Worm (Caenorhabditis elegans) whole organism, young adult: Measurements from ENCODE around the gene Y62E10A.13.

Experiments used
- B0035.1 ChIP-seq: sonication (generic microtip); optimal IDR thresholded peaks from 2 replicates; lab custom pipeline; 2016; ENCODE audit warnings: missing genetic modification characterization, mild to moderate bottlenecking, missing compliant biosample characterization, missing genotype, missing genetic modification reagents
- B0261.1 ChIP-seq: sonication (generic microtip); optimal IDR thresholded peaks from 2 replicates; lab custom pipeline; 2016; ENCODE audit warnings: mild to moderate bottlenecking, missing genetic modification characterization, moderate library complexity, missing compliant biosample characterization
- B0336.3 ChIP-seq: fragments of 200-800 bp; sonication (Bioruptor generic); IDR thresholded peaks from 2 replicates; pipeline ENCODE4 v1.3.6; 2022; ENCODE audit warnings: missing genetic modification characterization, missing compliant biosample characterization
- C06A6.2 ChIP-seq: fragments of 200-800 bp; sonication (Bioruptor generic); conservative IDR thresholded peaks from 2 replicates; pipeline ENCODE4 v1.3.6; 2022; ENCODE audit warnings: missing genetic modification characterization, missing compliant biosample characterization
- F10E7.11 ChIP-seq: sonication (generic microtip); optimal IDR thresholded peaks from 2 replicates; lab custom pipeline; 2017; ENCODE audit warnings: mild to moderate bottlenecking, missing genetic modification characterization, moderate library complexity, missing compliant biosample characterization
- F23B12.7 ChIP-seq: sonication (generic microtip); optimal IDR thresholded peaks from 2 replicates; lab custom pipeline; 2017; ENCODE audit warnings: missing genetic modification characterization, mild to moderate bottlenecking, missing compliant biosample characterization, antibody characterized with exemption, moderate library complexity; ENCODE audit not compliant: insufficient read depth
- F33H1.4 ChIP-seq: fragments of 200-800 bp; sonication (Bioruptor generic); IDR thresholded peaks from 2 replicates; pipeline ENCODE4 v1.3.6; 2022; ENCODE audit warnings: missing genetic modification reagents, missing genetic modification characterization, missing compliant biosample characterization
- F57C9.4 ChIP-seq: sonication (generic microtip); optimal IDR thresholded peaks from 2 replicates; lab custom pipeline; 2017; ENCODE audit warnings: mild to moderate bottlenecking, missing genetic modification characterization, missing compliant biosample characterization
- T07F8.4 ChIP-seq: sonication (generic microtip); optimal IDR thresholded peaks from 2 replicates; lab custom pipeline; 2016; ENCODE audit warnings: mild to moderate bottlenecking, missing genetic modification characterization, moderate library complexity, missing compliant biosample characterization
- Y67H2A.10 ChIP-seq: fragments of 200-800 bp; sonication (Bioruptor generic); conservative IDR thresholded peaks from 2 replicates; pipeline ENCODE4 v1.3.6; 2022; ENCODE audit warnings: missing genetic modification reagents, missing genetic modification characterization, missing compliant biosample characterization
- Y95B8A.8 ChIP-seq: fragments of 200-800 bp; sonication (Bioruptor generic); IDR thresholded peaks from 2 replicates; pipeline ENCODE4 v1.3.6; 2022; ENCODE audit warnings: missing genetic modification reagents, missing genetic modification characterization, missing compliant biosample characterization
- ZK185.1 ChIP-seq: sonication (generic microtip); optimal IDR thresholded peaks from 2 replicates; lab custom pipeline; 2016; ENCODE audit warnings: mild to moderate bottlenecking, missing genetic modification characterization, missing compliant biosample characterization; ENCODE audit not compliant: poor library complexity, severe bottlenecking
- bed-1 ChIP-seq: fragments of 200-800 bp; sonication (Bioruptor generic); IDR thresholded peaks from 2 replicates; pipeline ENCODE4 v1.3.6; 2022; ENCODE audit warnings: missing genetic modification reagents, missing genetic modification characterization, missing compliant biosample characterization
- ceh-27 ChIP-seq: fragments of 200-800 bp; sonication (Bioruptor generic); optimal IDR thresholded peaks from 2 replicates; lab custom pipeline; 2018; ENCODE audit warnings: mild to moderate bottlenecking, missing genetic modification characterization, moderate library complexity, missing compliant biosample characterization
- ceh-79 ChIP-seq: sonication (generic microtip); optimal IDR thresholded peaks from 2 replicates; lab custom pipeline; 2017; ENCODE audit warnings: mild to moderate bottlenecking, missing genetic modification characterization, missing compliant biosample characterization
- chd-7 ChIP-seq: sonication (generic microtip); optimal IDR thresholded peaks from 2 replicates; lab custom pipeline; 2016; ENCODE audit warnings: mild to moderate bottlenecking, missing genetic modification characterization, moderate library complexity, missing compliant biosample characterization
- hrde-1 ChIP-seq: sonication (generic microtip); optimal IDR thresholded peaks from 2 replicates; lab custom pipeline; 2016; ENCODE audit warnings: missing genetic modification characterization, mild to moderate bottlenecking, missing compliant biosample characterization, moderate library complexity, missing genotype, missing genetic modification reagents, borderline replicate concordance
- let-607 ChIP-seq, 2 experiments: fragments of 200-800 bp in 1 of 2; sonication (Bioruptor generic) in 1 of 2; sonication (generic microtip) in 1 of 2; optimal IDR thresholded peaks; 2 replicates each; lab custom pipeline; 2016 to 2018; ENCODE audit warnings: mild to moderate bottlenecking in 2 of 2, missing compliant biosample characterization in 2 of 2, missing genetic modification characterization in 2 of 2, moderate library complexity in 2 of 2, missing genotype in 1 of 2
- lin-40 ChIP-seq: sonication (generic microtip); optimal IDR thresholded peaks from 2 replicates; lab custom pipeline; 2016; ENCODE audit warnings: missing genetic modification characterization, mild to moderate bottlenecking, missing compliant biosample characterization, missing genotype, missing genetic modification reagents
- lin-54 ChIP-seq: fragments of 200-800 bp; sonication (Bioruptor generic); optimal IDR thresholded peaks from 2 replicates; lab custom pipeline; 2018; ENCODE audit warnings: mild to moderate bottlenecking, missing genetic modification characterization, missing compliant biosample characterization
- lsl-1 ChIP-seq: fragments of 200-800 bp; sonication (Bioruptor generic); optimal IDR thresholded peaks from 2 replicates; lab custom pipeline; 2018; ENCODE audit warnings: mild to moderate bottlenecking, missing genetic modification characterization, moderate library complexity, missing compliant biosample characterization
- madf-10 ChIP-seq: sonication (generic microtip); optimal IDR thresholded peaks from 2 replicates; lab custom pipeline; 2016; ENCODE audit warnings: mild to moderate bottlenecking, missing genetic modification characterization, missing compliant biosample characterization
- madf-3 ChIP-seq: fragments of 200-800 bp; sonication (Bioruptor generic); IDR thresholded peaks from 2 replicates; pipeline ENCODE4 v1.3.6; 2022; ENCODE audit warnings: missing genetic modification reagents, missing genetic modification characterization, missing compliant biosample characterization
- madf-6 ChIP-seq: fragments of 200-800 bp; sonication (Bioruptor generic); IDR thresholded peaks from 2 replicates; pipeline ENCODE4 v1.3.6; 2022; ENCODE audit warnings: missing genetic modification reagents, missing genetic modification characterization, missing compliant biosample characterization
- mcd-1 ChIP-seq: fragments of 200-800 bp; sonication (Bioruptor generic); IDR thresholded peaks from 2 replicates; pipeline ENCODE4 v1.3.6; 2022; ENCODE audit warnings: missing genetic modification reagents, missing genetic modification characterization, missing compliant biosample characterization
- mes-4 ChIP-seq: sonication (generic microtip); optimal IDR thresholded peaks from 2 replicates; lab custom pipeline; 2016; ENCODE audit warnings: missing genotype, missing genetic modification characterization, missing compliant biosample characterization
- nfya-1 ChIP-seq: sonication (generic microtip); optimal IDR thresholded peaks from 2 replicates; lab custom pipeline; 2017; ENCODE audit warnings: antibody characterized with exemption, missing compliant biosample characterization, missing genetic modification characterization, borderline replicate concordance; ENCODE audit not compliant: insufficient read depth
- nfyb-1 ChIP-seq: fragments of 200-800 bp; sonication (Bioruptor generic); IDR thresholded peaks from 2 replicates; pipeline ENCODE4 v1.3.6; 2022; ENCODE audit warnings: missing genetic modification reagents, missing genetic modification characterization, missing compliant biosample characterization
- nhr-80 ChIP-seq: sonication (generic microtip); optimal IDR thresholded peaks from 2 replicates; lab custom pipeline; 2016; ENCODE audit warnings: missing genetic modification characterization, missing compliant biosample characterization
- pha-4 ChIP-seq: fragments of 150-350 bp; sonication (generic microtip); optimal IDR thresholded peaks from 2 replicates; lab custom pipeline; 2014; ENCODE audit warnings: missing biosample characterization, missing genetic modification reagents, missing genetic modification characterization
- rcor-1 ChIP-seq: fragments of 200-800 bp; sonication (Bioruptor generic); IDR thresholded peaks from 2 replicates; pipeline ENCODE4 v1.3.6; 2022; ENCODE audit warnings: missing genetic modification reagents, missing genetic modification characterization, missing compliant biosample characterization
- repo-1 ChIP-seq: sonication (generic microtip); optimal IDR thresholded peaks from 2 replicates; lab custom pipeline; 2017; ENCODE audit warnings: mild to moderate bottlenecking, missing genetic modification characterization, missing compliant biosample characterization
- sdz-38 ChIP-seq: sonication (generic microtip); optimal IDR thresholded peaks from 2 replicates; lab custom pipeline; 2016; ENCODE audit warnings: missing genotype, missing genetic modification characterization, missing compliant biosample characterization
- snpc-1.1 ChIP-seq: sonication (generic microtip); optimal IDR thresholded peaks from 2 replicates; lab custom pipeline; 2017; ENCODE audit warnings: missing genetic modification characterization, mild to moderate bottlenecking, missing compliant biosample characterization, antibody characterized with exemption, moderate library complexity, missing genotype, missing genetic modification reagents; ENCODE audit not compliant: insufficient read depth
- snpc-4 ChIP-seq, 5 experiments: fragments of 150-350 bp in 1 of 5; sonication (generic microtip) in 4 of 5; optimal IDR thresholded peaks; 2 replicates each; lab custom pipeline; 2014 to 2018; ENCODE audit warnings: missing genetic modification characterization in 5 of 5, missing biosample characterization in 3 of 5, antibody characterized with exemption in 2 of 5, mild to moderate bottlenecking in 2 of 5, missing compliant biosample characterization in 2 of 5, missing genotype in 2 of 5, moderate library complexity in 2 of 5, missing genetic modification reagents in 1 of 5
- tlf-1 ChIP-seq: fragments of 200-800 bp; sonication (Bioruptor generic); optimal IDR thresholded peaks from 2 replicates; lab custom pipeline; 2018; ENCODE audit warnings: mild to moderate bottlenecking, missing genetic modification characterization, missing compliant biosample characterization
- unc-130 ChIP-seq: sonication (generic microtip); optimal IDR thresholded peaks from 2 replicates; lab custom pipeline; 2016; ENCODE audit warnings: missing genetic modification reagents, missing genetic modification characterization, missing compliant biosample characterization
- zfh-2 ChIP-seq: fragments of 200-800 bp; sonication (Bioruptor generic); conservative IDR thresholded peaks from 2 replicates; pipeline ENCODE4 v1.3.6; 2022; ENCODE audit warnings: missing genetic modification reagents, missing genetic modification characterization, missing compliant biosample characterization
- ztf-18 ChIP-seq: sonication (generic microtip); optimal IDR thresholded peaks from 2 replicates; lab custom pipeline; 2016; ENCODE audit warnings: missing genotype, mild to moderate bottlenecking, missing genetic modification characterization, missing compliant biosample characterization
- ztf-26 ChIP-seq: sonication (generic microtip); optimal IDR thresholded peaks from 2 replicates; lab custom pipeline; 2017; ENCODE audit warnings: missing genetic modification characterization, missing compliant biosample characterization
- ztf-28 ChIP-seq: fragments of 200-800 bp; sonication (Bioruptor generic); IDR thresholded peaks from 2 replicates; pipeline ENCODE4 v1.3.6; 2022; ENCODE audit warnings: missing genetic modification reagents, missing genetic modification characterization, missing compliant biosample characterization

Y62E10A.13 gene

ce11 chrIV:13371699-13372098, 27.2 kb downstream of the Y62E10A.13 start, which contains the start of gene Y62E10A.6:
Gene Y62E10A.6 (plus strand): TSS chrIV:13371999.
- peak; percentile 6 for TF ChIP-seq lsl-1 (GFP tag; lab: Kevin White, UChicago)
- TF ChIP-seq mcd-1 (GFP tag; lab: Robert Waterston, UW), result no peak
- peak; percentile 14 for TF ChIP-seq ztf-18 (tag; lab: Kevin White, UChicago)

- TF ChIP-seq sdz-38 (no peak), snpc-4 (GFP tag; optimal IDR thresholded peaks at IDR 0.05; lab: Kevin White, UChicago) (no peak), snpc-4 (tag; optimal IDR thresholded peaks at IDR 0.05; lab: Kevin White, UChicago) (peak in 1 of 4 experiments; percentile 3), F23B12.7 (tag; lab: Kevin White, UChicago) (peak; percentile 27), F33H1.4 (GFP tag; lab: Robert Waterston, UW) (peak; percentile 79), B0261.1 (tag; lab: Kevin White, UChicago) (no peak), madf-6 (GFP tag; lab: Robert Waterston, UW) (peak; percentile 12; the same call in 1 of the 2 replicates), repo-1 (tag; lab: Kevin White, UChicago) (no peak)
- TF ChIP-seq, all 124 proteins: peak for 4
Observed at ce11 chrIV:13370235-13370739, 28.6 kb downstream of the Y62E10A.13 start, which contains the start of the genes rla-2, popl-7 and Y62E10A.24. Gene rla-2 (minus strand): TSS chrIV:13370285. Gene popl-7 (plus strand): TSS chrIV:13370689. Gene Y62E10A.24 (plus strand): TSS chrIV:13370710.

DNA sequence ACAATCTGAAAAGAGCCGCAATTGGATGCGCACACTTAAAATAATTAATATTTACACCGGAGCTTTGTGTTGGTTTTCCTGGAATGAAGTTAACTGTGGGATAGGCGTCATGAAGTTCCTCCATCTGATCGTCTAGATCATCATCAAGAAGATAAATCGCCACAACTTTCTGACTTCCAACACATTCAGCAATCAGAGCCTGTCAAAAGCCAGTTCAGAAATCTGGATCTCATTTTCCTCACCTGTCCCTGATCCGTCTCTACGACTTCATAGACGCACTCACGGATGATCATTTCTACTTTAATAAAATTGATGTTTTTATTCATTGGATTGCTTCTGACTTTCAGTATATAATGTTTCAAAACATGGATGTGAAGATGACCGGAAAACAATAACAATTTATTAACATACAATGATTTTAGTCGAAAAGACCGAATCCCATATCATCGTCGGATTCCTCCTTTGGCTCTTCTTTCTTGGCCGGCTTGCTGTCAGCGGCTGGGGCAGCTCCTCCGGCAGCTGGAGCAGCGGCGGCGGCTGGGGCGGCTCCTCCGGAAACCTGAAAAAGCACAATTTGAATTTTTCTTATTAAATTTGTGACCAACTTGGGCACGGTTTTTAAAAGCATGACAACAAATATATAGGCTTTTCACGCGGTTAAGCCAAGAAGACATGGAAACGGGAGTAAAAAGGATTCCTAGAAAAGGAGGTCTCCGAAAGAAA, 29.6 kb downstream of the Y62E10A.13 start, which contains the start of gene agt-1:
Gene agt-1, minus strand, starts transcription at position 293 of the 723 bp plus-strand sequence.
- TF ChIP-seq B0035.1, result no peak
- TF ChIP-seq ztf-28 (GFP tag; lab: Robert Waterston, UW), result no peak
- TF ChIP-seq hrde-1 (tag; lab: Kevin White, UChicago), result peak; percentile 33
- TF ChIP-seq zfh-2 (GFP tag; lab: Robert Waterston, UW), result peak; percentile 84
- TF ChIP-seq pha-4 (tag; lab: Kevin White, UChicago), result no peak
- TF ChIP-seq nhr-80 (tag; lab: Kevin White, UChicago), result no peak
- TF ChIP-seq lin-40 (tag; lab: Kevin White, UChicago), result no peak
- TF ChIP-seq B0336.3, result peak; percentile 68
- TF ChIP-seq F10E7.11 (tag; lab: Kevin White, UChicago), result no peak
- no peak for TF ChIP-seq B0261.1 (tag; lab: Kevin White, UChicago)
- no peak for TF ChIP-seq let-607 (tag; optimal IDR thresholded peaks at IDR 0.05; lab: Kevin White, UChicago)
- TF ChIP-seq rcor-1 (GFP tag; lab: Robert Waterston, UW), result peak; percentile 64
- TF ChIP-seq nfyb-1 (GFP tag; lab: Robert Waterston, UW), result no peak
- no peak for TF ChIP-seq ceh-27
- TF ChIP-seq mes-4 (tag; lab: Kevin White, UChicago), result no peak
- peak; percentile 31 for TF ChIP-seq chd-7
- TF ChIP-seq nfya-1 (tag; lab: Kevin White, UChicago), result no peak
- TF ChIP-seq bed-1 (GFP tag; lab: Robert Waterston, UW), result no peak
- no peak for TF ChIP-seq C06A6.2
- no peak for TF ChIP-seq F57C9.4 (tag; lab: Kevin White, UChicago)
- no peak for TF ChIP-seq snpc-1.1 (tag; lab: Kevin White, UChicago)
- TF ChIP-seq madf-10 (tag; lab: Kevin White, UChicago), result no peak
- peak; percentile 62 for TF ChIP-seq tlf-1
- TF ChIP-seq ztf-26 (tag; lab: Kevin White, UChicago), result no peak
- TF ChIP-seq Y95B8A.8 (GFP tag; lab: Robert Waterston, UW), result 0 out of 2 replicates have a peak, but pooled peaks have one; percentile 34
- no peak for TF ChIP-seq ZK185.1 (tag; lab: Kevin White, UChicago)
- TF ChIP-seq repo-1 (tag; lab: Kevin White, UChicago), result peak; percentile 43
- TF ChIP-seq madf-3, result no peak
- peak; percentile 42 for TF ChIP-seq ceh-79 (tag; lab: Kevin White, UChicago)
- TF ChIP-seq lin-54, result peak; percentile 39
- TF ChIP-seq Y67H2A.10 (GFP tag; lab: Robert Waterston, UW), result no peak
- TF ChIP-seq T07F8.4 (tag; lab: Kevin White, UChicago), result no peak
- no peak for TF ChIP-seq unc-130 (GFP tag; lab: Kevin White, UChicago)
